Comparison of ENCODE assay signal across 5 fruit fly cellular contexts in the genomic region with DNA sequence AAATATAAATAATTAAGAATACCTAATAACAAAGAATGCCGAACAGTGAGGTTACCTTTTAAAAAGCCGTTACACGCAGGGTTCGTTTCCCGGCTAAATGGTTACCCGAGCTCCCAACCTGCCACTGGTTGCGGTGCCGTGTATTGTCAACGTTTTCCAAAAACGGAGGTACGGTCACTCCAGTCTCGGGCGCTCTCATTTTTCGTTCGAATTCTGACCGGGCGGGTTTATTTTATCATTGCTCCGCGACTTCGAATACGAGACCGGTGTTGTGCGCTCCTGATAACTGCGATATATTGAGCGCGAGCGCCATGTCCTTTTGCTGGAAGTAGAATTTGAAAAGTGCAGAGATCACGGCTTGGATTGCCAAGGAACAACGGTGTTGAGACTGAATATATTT.
TF ChIP-seq lines count a peak whose summit lies in the region.

jumu (plus strand) TSS at position 196 of the 400 bp plus-strand sequence.

- peak; percentile 13 to 66 for TF ChIP-seq CTCF in S2 (optimal IDR thresholded peaks at IDR 0.05; lab: Kevin White, UChicago)
- peak; percentile 72 for TF ChIP-seq CTCF in whole organism, embryonic (GFP tag; optimal IDR thresholded peaks at IDR 0.05; lab: Kevin White, UChicago)

TF ChIP-seq in whole organism, adult, 20 proteins besides CTCF, POLR2A, EP300 and RAD21:
- TF ChIP-seq kay (GFP tag; lab: Kevin White, UChicago; ENCODE audit: borderline replicate concordance) (no peak), ovo (GFP tag; optimal IDR thresholded peaks at IDR 0.05; lab: Kevin White, UChicago) (peak; percentile 13), bab1 (GFP tag; optimal IDR thresholded peaks at IDR 0.05; lab: Kevin White, UChicago) (peak; percentile 63), Mnt (GFP tag; optimal IDR thresholded peaks at IDR 0.05; lab: Kevin White, UChicago) (peak; percentile 0)

TF ChIP-seq in whole organism, embryonic, 481 proteins besides CTCF, POLR2A, EP300 and RAD21 (continues in another document):
- TF ChIP-seq Dp (GFP tag; optimal IDR thresholded peaks at IDR 0.05; lab: Kevin White, UChicago) = peak; percentile 92
- peak; percentile 17 for TF ChIP-seq pho (GFP tag; optimal IDR thresholded peaks at IDR 0.05; lab: Kevin White, UChicago)
- peak; percentile 21 for TF ChIP-seq her (GFP tag; optimal IDR thresholded peaks at IDR 0.05; lab: Kevin White, UChicago)
- TF ChIP-seq CG11093 (GFP tag; IDR thresholded peaks at IDR 0.05; lab: Robert Waterston, UW) = no peak
- no peak for TF ChIP-seq ase (GFP tag; IDR thresholded peaks at IDR 0.05; lab: Robert Waterston, UW)
- peak; percentile 45 for TF ChIP-seq nmo (GFP tag; optimal IDR thresholded peaks at IDR 0.05; lab: Kevin White, UChicago)
- peak; percentile 87 for TF ChIP-seq CG1603 (tag; optimal IDR thresholded peaks at IDR 0.05; lab: Kevin White, UChicago)
- peak; percentile 49 for TF ChIP-seq Dek (tag; optimal IDR thresholded peaks at IDR 0.05; lab: Kevin White, UChicago)
- TF ChIP-seq CG1529 (GFP tag; optimal IDR thresholded peaks at IDR 0.05; lab: Kevin White, UChicago) = no peak
- no peak for TF ChIP-seq CG17361 (GFP tag; IDR thresholded peaks at IDR 0.05; lab: Robert Waterston, UW)
- peak; percentile 34 for TF ChIP-seq NC2β (GFP tag; optimal IDR thresholded peaks at IDR 0.05; lab: Kevin White, UChicago)
- peak; percentile 84 for TF ChIP-seq CG14710 (tag; optimal IDR thresholded peaks at IDR 0.05; lab: Kevin White, UChicago)
- TF ChIP-seq vfl (GFP tag; optimal IDR thresholded peaks at IDR 0.05; lab: Kevin White, UChicago) = peak; percentile 31
- TF ChIP-seq kay (GFP tag; optimal IDR thresholded peaks at IDR 0.05; lab: Kevin White, UChicago) = no peak
- TF ChIP-seq oc (tag; optimal IDR thresholded peaks at IDR 0.05; lab: Kevin White, UChicago) = no peak
- peak in 1 of 2 experiments; percentile 54 for TF ChIP-seq insv (GFP tag; optimal IDR thresholded peaks at IDR 0.05; lab: Kevin White, UChicago)
- TF ChIP-seq CG34224 (GFP tag; IDR thresholded peaks at IDR 0.05; lab: Robert Waterston, UW; ENCODE audit: partially characterized antibody) = no peak
- TF ChIP-seq chinmo (GFP tag; IDR thresholded peaks at IDR 0.05; lab: Robert Waterston, UW; ENCODE audit: partially characterized antibody) = no peak
- peak; percentile 18 for TF ChIP-seq Hr3 (GFP tag; optimal IDR thresholded peaks at IDR 0.05; lab: Kevin White, UChicago)
- TF ChIP-seq pfk (GFP tag; optimal IDR thresholded peaks at IDR 0.05; lab: Kevin White, UChicago) = no peak
- TF ChIP-seq CG9609 (GFP tag; optimal IDR thresholded peaks at IDR 0.05; lab: Kevin White, UChicago) = peak; percentile 40
- TF ChIP-seq BEAF-32 (GFP tag; optimal IDR thresholded peaks at IDR 0.05; lab: Kevin White, UChicago) = peak; percentile 58
- TF ChIP-seq CG10147 (GFP tag; optimal IDR thresholded peaks at IDR 0.05; lab: Kevin White, UChicago) = peak; percentile 19
- peak; percentile 41 for TF ChIP-seq sug (tag; optimal IDR thresholded peaks at IDR 0.05; lab: Kevin White, UChicago)
- TF ChIP-seq CG2202 (tag; optimal IDR thresholded peaks at IDR 0.05; lab: Kevin White, UChicago) = no peak
- TF ChIP-seq CG9797 (GFP tag; optimal IDR thresholded peaks at IDR 0.05; lab: Kevin White, UChicago) = peak; percentile 100
- TF ChIP-seq chif (GFP tag; optimal IDR thresholded peaks at IDR 0.05; lab: Kevin White, UChicago) = peak in 1 of 2 experiments; percentile 0

TF ChIP-seq in whole organism, prepupa, 60 proteins besides CTCF, POLR2A, EP300 and RAD21:
- TF ChIP-seq CG10631 (GFP tag; optimal IDR thresholded peaks at IDR 0.05; lab: Kevin White, UChicago) (no peak), CG32006 (GFP tag; optimal IDR thresholded peaks at IDR 0.05; lab: Kevin White, UChicago) (no peak), svp (GFP tag; lab: Kevin White, UChicago) (peak; percentile 50), CG1621 (tag; optimal IDR thresholded peaks at IDR 0.05; lab: Kevin White, UChicago) (peak; percentile 40), acj6 (GFP tag; optimal IDR thresholded peaks at IDR 0.05; lab: Kevin White, UChicago) (no peak), CG3032 (tag; optimal IDR thresholded peaks at IDR 0.05; lab: Kevin White, UChicago) (peak; percentile 7), topi (GFP tag; optimal IDR thresholded peaks at IDR 0.05; lab: Kevin White, UChicago) (no peak), CG15336 (GFP tag; IDR thresholded peaks at IDR 0.05; lab: Robert Waterston, UW) (no peak), ss (GFP tag; optimal IDR thresholded peaks at IDR 0.05; lab: Kevin White, UChicago) (peak in 1 of 2 experiments; percentile 17), CG4318 (GFP tag; optimal IDR thresholded peaks at IDR 0.05; lab: Kevin White, UChicago) (no peak), CG8632 (GFP tag; optimal IDR thresholded peaks at IDR 0.05; lab: Kevin White, UChicago) (no peak), dsx (GFP tag; optimal IDR thresholded peaks at IDR 0.05; lab: Kevin White, UChicago; ENCODE audit: poor library complexity, severe bottlenecking) (no peak), CG9139 (GFP tag; optimal IDR thresholded peaks at IDR 0.05; lab: Kevin White, UChicago) (no peak), esn (GFP tag; optimal IDR thresholded peaks at IDR 0.05; lab: Kevin White, UChicago) (no peak), Sox14 (GFP tag; optimal IDR thresholded peaks at IDR 0.05; lab: Kevin White, UChicago) (peak; percentile 53), CG6276 (GFP tag; optimal IDR thresholded peaks at IDR 0.05; lab: Kevin White, UChicago) (no peak), Lpt (GFP tag; optimal IDR thresholded peaks at IDR 0.05; lab: Kevin White, UChicago) (no peak), CG8119 (GFP tag; IDR thresholded peaks at IDR 0.05; lab: Robert Waterston, UW) (no peak), Eip78C (GFP tag; lab: Kevin White, UChicago) (peak; percentile 72), Smox (GFP tag; optimal IDR thresholded peaks at IDR 0.05; lab: Kevin White, UChicago) (no peak), salr (GFP tag; optimal IDR thresholded peaks at IDR 0.05; lab: Kevin White, UChicago) (no peak), pdm3 (GFP tag; optimal IDR thresholded peaks at IDR 0.05; lab: Kevin White, UChicago) (no peak), CG8319 (GFP tag; optimal IDR thresholded peaks at IDR 0.05; lab: Kevin White, UChicago) (peak; percentile 8)
TF ChIP-seq in whole organism, prepupa: peak in this region for 7.

TF ChIP-seq in whole organism, wandering third instar larva, 38 proteins besides CTCF, POLR2A, EP300 and RAD21:
- TF ChIP-seq GATAd (GFP tag; optimal IDR thresholded peaks at IDR 0.05; lab: Kevin White, UChicago) = no peak
- TF ChIP-seq Rel (GFP tag; optimal IDR thresholded peaks at IDR 0.05; lab: Kevin White, UChicago) = no peak
- TF ChIP-seq Rel (tag; optimal IDR thresholded peaks at IDR 0.05; lab: Kevin White, UChicago) = peak; percentile 24
- peak; percentile 11 for TF ChIP-seq Sp1 (GFP tag; optimal IDR thresholded peaks at IDR 0.05; lab: Kevin White, UChicago)
- peak; percentile 12 for TF ChIP-seq Hnf4 (GFP tag; optimal IDR thresholded peaks at IDR 0.05; lab: Kevin White, UChicago)
- TF ChIP-seq sv (GFP tag; optimal IDR thresholded peaks at IDR 0.05; lab: Kevin White, UChicago) = peak; percentile 7
- TF ChIP-seq Hr83 (GFP tag; optimal IDR thresholded peaks at IDR 0.05; lab: Kevin White, UChicago; ENCODE audit: poor library complexity, severe bottlenecking) = peak; percentile 33
- TF ChIP-seq usp (GFP tag; optimal IDR thresholded peaks at IDR 0.05; lab: Kevin White, UChicago) = no peak
- TF ChIP-seq Abd-B (GFP tag; optimal IDR thresholded peaks at IDR 0.05; lab: Kevin White, UChicago) = no peak
- TF ChIP-seq Mio (GFP tag; optimal IDR thresholded peaks at IDR 0.05; lab: Kevin White, UChicago) = no peak
- TF ChIP-seq tai (GFP tag; optimal IDR thresholded peaks at IDR 0.05; lab: Kevin White, UChicago) = no peak
- TF ChIP-seq fru (GFP tag; optimal IDR thresholded peaks at IDR 0.05; lab: Kevin White, UChicago) = peak; percentile 4
- no peak for TF ChIP-seq rgr (GFP tag; optimal IDR thresholded peaks at IDR 0.05; lab: Kevin White, UChicago)
- TF ChIP-seq foxo (GFP tag; optimal IDR thresholded peaks at IDR 0.05; lab: Kevin White, UChicago) = no peak
TF ChIP-seq in whole organism, wandering third instar larva: peak in this region for 6.
